Fruit fly (Drosophila melanogaster) whole organism, embryonic: Measurements from ENCODE around the gene Gmppb.

Experiments
- C15 ChIP-seq: fragments of 200-800 bp; sonication (Bioruptor generic); IDR thresholded peaks from 3 replicates; pipeline ENCODE4 v1.3.6; 2022; ENCODE audit warnings: missing biosample characterization, missing genetic modification characterization
- CG10147 ChIP-seq: fragments of 200-800 bp; sonication (Bioruptor generic); optimal IDR thresholded peaks from 2 replicates; lab custom pipeline; 2019; ENCODE audit warnings: missing biosample characterization, mild to moderate bottlenecking, missing genetic modification characterization, moderate library complexity
- CG10959 ChIP-seq: fragments of 200-800 bp; sonication (Bioruptor generic); IDR thresholded peaks from 2 replicates; pipeline ENCODE4 v1.3.6; 2022; ENCODE audit warnings: missing biosample characterization, missing genetic modification characterization
- CG12071 ChIP-seq: fragments of 200-800 bp; sonication (Bioruptor generic); optimal IDR thresholded peaks from 3 replicates; lab custom pipeline; 2018; ENCODE audit warnings: missing biosample characterization, mild to moderate bottlenecking, missing genetic modification characterization
- CG12155 ChIP-seq: fragments of 200-800 bp; sonication (Bioruptor generic); optimal IDR thresholded peaks from 3 replicates; lab custom pipeline; 2016; ENCODE audit warnings: missing biosample characterization, missing genetic modification characterization
- CG12219 ChIP-seq: fragments of 200-800 bp; sonication (Bioruptor generic); optimal IDR thresholded peaks from 3 replicates; lab custom pipeline; 2018; ENCODE audit warnings: missing biosample characterization, mild to moderate bottlenecking, missing genetic modification characterization
- CG12659 ChIP-seq: fragments of 200-800 bp; sonication (Bioruptor generic); optimal IDR thresholded peaks from 3 replicates; lab custom pipeline; 2017; ENCODE audit warnings: mild to moderate bottlenecking, missing biosample characterization, missing genetic modification reagents, missing genetic modification characterization
- CG12942 ChIP-seq: fragments of 200-800 bp; sonication (Bioruptor generic); optimal IDR thresholded peaks from 3 replicates; lab custom pipeline; 2016; ENCODE audit warnings: missing biosample characterization, missing genetic modification characterization
- CG13894 ChIP-seq: fragments of 200-800 bp; sonication (Bioruptor generic); optimal IDR thresholded peaks from 3 replicates; lab custom pipeline; 2018; ENCODE audit warnings: missing biosample characterization, mild to moderate bottlenecking, missing genetic modification characterization, moderate library complexity
- CG14710 ChIP-seq: fragments of 200-800 bp; sonication (Bioruptor generic); optimal IDR thresholded peaks from 3 replicates; lab custom pipeline; 2019; ENCODE audit warnings: missing biosample characterization, mild to moderate bottlenecking, missing genetic modification characterization, moderate library complexity
- CG14860 ChIP-seq: fragments of 200-800 bp; sonication (Bioruptor generic); IDR thresholded peaks from 3 replicates; pipeline ENCODE4 v1.3.6; 2022; ENCODE audit warnings: missing biosample characterization, missing genetic modification characterization; ENCODE audit not compliant: partially characterized antibody
- CG16815 ChIP-seq: fragments of 200-800 bp; sonication (Bioruptor generic); optimal IDR thresholded peaks from 3 replicates; lab custom pipeline; 2017; ENCODE audit warnings: missing biosample characterization, mild to moderate bottlenecking, missing genetic modification characterization
- CG17361 ChIP-seq: fragments of 200-800 bp; sonication (Bioruptor generic); IDR thresholded peaks from 3 replicates; pipeline ENCODE4 v1.3.6; 2022; ENCODE audit warnings: missing biosample characterization, missing genetic modification characterization
- CG18764 ChIP-seq: fragments of 200-800 bp; sonication (Bioruptor generic); optimal IDR thresholded peaks from 3 replicates; lab custom pipeline; 2016; ENCODE audit warnings: missing biosample characterization, missing genetic modification characterization
- CG2116 ChIP-seq: fragments of 200-800 bp; sonication (Bioruptor generic); optimal IDR thresholded peaks from 3 replicates; lab custom pipeline; 2018; ENCODE audit warnings: missing biosample characterization, mild to moderate bottlenecking, missing genetic modification characterization
- CG30403 ChIP-seq: fragments of 200-800 bp; sonication (Bioruptor generic); optimal IDR thresholded peaks from 3 replicates; lab custom pipeline; 2016; ENCODE audit warnings: missing biosample characterization, missing genetic modification characterization
- CG7556 ChIP-seq: fragments of 200-800 bp; sonication (Bioruptor generic); optimal IDR thresholded peaks from 2 replicates; lab custom pipeline; 2017; ENCODE audit warnings: missing biosample characterization, mild to moderate bottlenecking, missing genetic modification characterization
- CG8281 ChIP-seq: fragments of 200-800 bp; sonication (Bioruptor generic); optimal IDR thresholded peaks from 2 replicates; lab custom pipeline; 2018; ENCODE audit warnings: missing biosample characterization, mild to moderate bottlenecking, missing genetic modification characterization, moderate library complexity
- CG8924 ChIP-seq: fragments of 200-800 bp; optimal IDR thresholded peaks from 3 replicates; lab custom pipeline; 2019; ENCODE audit warnings: missing biosample characterization, mild to moderate bottlenecking, missing genetic modification characterization, moderate library complexity
- CG9817 ChIP-seq: fragments of 200-800 bp; sonication (Bioruptor generic); optimal IDR thresholded peaks from 2 replicates; lab custom pipeline; 2018; ENCODE audit warnings: missing biosample characterization, mild to moderate bottlenecking, missing genetic modification characterization, moderate library complexity
- CG9932 ChIP-seq: fragments of 200-800 bp; sonication (Bioruptor generic); IDR thresholded peaks from 2 replicates; pipeline ENCODE4 v1.3.6; 2022; ENCODE audit warnings: missing biosample characterization, missing genetic modification characterization
- CoRest ChIP-seq: fragments of 200-800 bp; sonication (Bioruptor generic); optimal IDR thresholded peaks from 3 replicates; lab custom pipeline; 2018; ENCODE audit warnings: missing biosample characterization, mild to moderate bottlenecking, missing genetic modification characterization, moderate library complexity
- CrebB ChIP-seq: fragments of 200-800 bp; sonication (Bioruptor generic); optimal IDR thresholded peaks from 3 replicates; lab custom pipeline; 2018; ENCODE audit warnings: missing biosample characterization, mild to moderate bottlenecking, missing genetic modification characterization
- Doc2 ChIP-seq: fragments of 200-800 bp; sonication (Bioruptor generic); IDR thresholded peaks from 2 replicates; pipeline ENCODE4 v1.3.6; 2022; ENCODE audit warnings: missing biosample characterization, missing genetic modification characterization
- HLH4C ChIP-seq: fragments of 200-800 bp; sonication (Bioruptor generic); IDR thresholded peaks from 3 replicates; pipeline ENCODE4 v1.3.6; 2022; ENCODE audit warnings: missing biosample characterization, missing genetic modification characterization; ENCODE audit not compliant: partially characterized antibody
- Kr ChIP-seq: fragments of 200-800 bp; sonication (Bioruptor generic); optimal IDR thresholded peaks from 2 replicates; lab custom pipeline; 2017; ENCODE audit warnings: missing biosample characterization, mild to moderate bottlenecking, missing genetic modification characterization
- Lim3 ChIP-seq: fragments of 200-800 bp; sonication (Bioruptor generic); IDR thresholded peaks from 2 replicates; pipeline ENCODE4 v1.3.6; 2022; ENCODE audit warnings: missing biosample characterization, missing genetic modification characterization
- Mad ChIP-seq: fragments of 200-800 bp; sonication (Bioruptor generic); optimal IDR thresholded peaks from 2 replicates; lab custom pipeline; 2016; ENCODE audit warnings: missing biosample characterization, missing genetic modification characterization
- Max ChIP-seq: fragments of 200-800 bp; sonication (Bioruptor generic); optimal IDR thresholded peaks from 2 replicates; lab custom pipeline; 2016; ENCODE audit warnings: missing biosample characterization, mild to moderate bottlenecking, missing genetic modification characterization
- Side ChIP-seq: fragments of 200-800 bp; sonication (Bioruptor generic); optimal IDR thresholded peaks from 2 replicates; lab custom pipeline; 2016; ENCODE audit warnings: missing biosample characterization, missing genetic modification characterization
- Taf1 ChIP-seq: fragments of 200-800 bp; sonication (Bioruptor generic); IDR thresholded peaks from 2 replicates; pipeline ENCODE4 v1.3.6; 2022; ENCODE audit warnings: missing biosample characterization, missing genetic modification characterization
- Tbp ChIP-seq: fragments of >200 bp; optimal IDR thresholded peaks from 2 replicates; lab custom pipeline; 2018; ENCODE audit warnings: missing biosample characterization, missing genetic modification characterization
- ab ChIP-seq: fragments of 200-800 bp; sonication (Bioruptor generic); optimal IDR thresholded peaks from 2 replicates; lab custom pipeline; 2016; ENCODE audit warnings: missing biosample characterization, missing genetic modification characterization
- bab2 ChIP-seq: fragments of 200-800 bp; sonication (Bioruptor generic); optimal IDR thresholded peaks from 2 replicates; lab custom pipeline; 2016; ENCODE audit warnings: missing biosample characterization, missing genetic modification characterization
- cas ChIP-seq: fragments of 200-800 bp; sonication (Bioruptor generic); IDR thresholded peaks from 2 replicates; pipeline ENCODE4 v1.3.6; 2022; ENCODE audit warnings: missing biosample characterization, missing genetic modification characterization
- dmrt11E ChIP-seq: fragments of 200-800 bp; sonication (Bioruptor generic); optimal IDR thresholded peaks from 3 replicates; lab custom pipeline; 2018; ENCODE audit warnings: missing biosample characterization, mild to moderate bottlenecking, missing genetic modification characterization, moderate library complexity
- ems ChIP-seq: fragments of 200-800 bp; sonication (Bioruptor generic); optimal IDR thresholded peaks from 3 replicates; lab custom pipeline; 2016; ENCODE audit warnings: missing biosample characterization, missing genetic modification characterization
- insv ChIP-seq, 2 experiments: fragments of 200-800 bp; sonication (Bioruptor generic); optimal IDR thresholded peaks; 3 replicates each; lab custom pipeline; 2016 to 2018; ENCODE audit warnings: missing biosample characterization in 2 of 2, missing genetic modification characterization in 2 of 2
- kah ChIP-seq: fragments of 200-800 bp; sonication (Bioruptor generic); optimal IDR thresholded peaks from 2 replicates; lab custom pipeline; 2018; ENCODE audit warnings: missing biosample characterization, mild to moderate bottlenecking, missing genetic modification characterization
- lbe ChIP-seq: fragments of 200-800 bp; sonication (Bioruptor generic); optimal IDR thresholded peaks from 2 replicates; lab custom pipeline; 2016; ENCODE audit warnings: missing biosample characterization, mild to moderate bottlenecking, missing genetic modification characterization
- nau ChIP-seq: fragments of 200-800 bp; sonication (Bioruptor generic); optimal IDR thresholded peaks from 3 replicates; lab custom pipeline; 2017; ENCODE audit warnings: missing biosample characterization, mild to moderate bottlenecking, missing genetic modification characterization, missing genetic modification reagents
- nmo ChIP-seq: fragments of 200-800 bp; sonication (Bioruptor generic); optimal IDR thresholded peaks from 2 replicates; lab custom pipeline; 2018; ENCODE audit warnings: missing biosample characterization, mild to moderate bottlenecking, missing genetic modification characterization, moderate library complexity
- oc ChIP-seq: fragments of 200-800 bp; sonication (Bioruptor generic); optimal IDR thresholded peaks from 2 replicates; lab custom pipeline; 2018; ENCODE audit warnings: missing biosample characterization, mild to moderate bottlenecking, missing genetic modification characterization, moderate library complexity
- phol ChIP-seq: fragments of 200-800 bp; sonication (Bioruptor generic); optimal IDR thresholded peaks from 3 replicates; lab custom pipeline; 2018; ENCODE audit warnings: missing biosample characterization, mild to moderate bottlenecking, missing genetic modification characterization, moderate library complexity
- sc ChIP-seq, 3 experiments: fragments of >200 bp in 2 of 3; fragments of 200-800 bp in 1 of 3; sonication (Bioruptor generic) in 1 of 3; optimal IDR thresholded peaks; 2 replicates in 2 of 3; 3 replicates in 1 of 3; lab custom pipeline; 2017; ENCODE audit warnings: mild to moderate bottlenecking in 1 of 3, missing biosample characterization in 1 of 3, missing genetic modification characterization in 1 of 3, missing genetic modification reagents in 1 of 3
- scrt ChIP-seq: fragments of 200-800 bp; sonication (Bioruptor generic); optimal IDR thresholded peaks from 2 replicates; lab custom pipeline; 2018; ENCODE audit warnings: missing biosample characterization, mild to moderate bottlenecking, missing genetic modification characterization, moderate library complexity
- sim ChIP-seq: fragments of 200-800 bp; sonication (Bioruptor generic); IDR thresholded peaks from 2 replicates; pipeline ENCODE4 v1.3.6; 2022; ENCODE audit warnings: missing biosample characterization, missing genetic modification characterization
- zfh2 ChIP-seq: fragments of 200-800 bp; sonication (Bioruptor generic); optimal IDR thresholded peaks from 2 replicates; lab custom pipeline; 2016; ENCODE audit warnings: missing biosample characterization, missing genetic modification characterization

Gmppb gene

DNA sequence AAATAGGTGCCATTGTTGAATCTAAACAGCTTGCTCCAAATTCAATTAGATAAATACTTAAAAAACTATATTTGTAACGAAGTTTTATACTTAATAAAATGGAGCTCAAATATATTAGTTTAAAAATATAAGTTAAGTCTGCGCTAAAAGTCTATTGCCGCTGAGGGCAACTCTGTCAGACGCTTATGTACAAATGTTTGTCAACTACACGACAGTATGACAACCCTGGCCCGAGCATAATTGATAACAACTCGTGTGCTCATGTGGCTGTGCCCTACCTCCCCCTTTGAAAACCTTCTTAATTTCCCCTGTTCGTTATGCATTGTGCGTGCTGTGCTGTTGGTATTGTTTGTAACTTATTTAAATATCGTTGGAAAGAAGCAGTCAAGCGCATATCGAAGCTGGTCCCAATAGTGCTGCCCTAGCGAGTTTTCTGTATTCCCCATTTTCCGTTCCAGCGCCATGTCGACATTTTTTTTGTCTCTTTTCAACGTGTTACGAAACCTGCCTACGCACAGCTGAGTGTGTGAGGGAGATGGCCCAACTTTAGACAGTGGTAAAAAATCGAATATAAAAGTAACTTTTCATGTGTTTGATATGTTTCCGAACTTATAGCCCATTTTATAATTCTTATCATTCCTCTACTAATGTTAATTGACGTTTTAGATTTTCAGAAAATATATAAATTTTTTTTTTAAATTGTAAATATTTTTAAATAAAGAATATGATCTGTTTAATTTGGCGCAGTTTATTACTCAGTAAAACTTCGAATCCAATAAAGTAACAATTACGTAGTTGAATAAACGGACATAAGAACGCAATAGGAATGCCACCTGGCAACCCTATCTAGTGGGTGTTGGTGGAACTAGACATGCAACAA is 6.2 kb upstream of the Gmppb start (continued):
- TF ChIP-seq CG9817 (tag; lab: Kevin White, UChicago) (peak; percentile 53), CG12659 (GFP tag; lab: Kevin White, UChicago) (peak; percentile 71), insv (GFP tag; optimal IDR thresholded peaks at IDR 0.05; lab: Kevin White, UChicago) (no peak), Lim3 (GFP tag; lab: Robert Waterston, UW) (no peak), scrt (peak; percentile 43), Side (GFP tag; lab: Kevin White, UChicago) (no peak), nmo (GFP tag; lab: Kevin White, UChicago) (peak; percentile 81), oc (tag; lab: Kevin White, UChicago) (peak; percentile 22), CG10959 (no peak), Doc2 (GFP tag; lab: Robert Waterston, UW) (no peak), C15 (GFP tag; lab: Robert Waterston, UW) (0 out of 3 replicates have a peak, but pooled peaks have one; percentile 30), Mad (no peak), CG12219 (GFP tag; lab: Kevin White, UChicago) (no peak), CG8924 (tag; lab: Kevin White, UChicago) (peak; percentile 71), phol (peak; percentile 78), Tbp (GFP tag; lab: Kevin White, UChicago) (no peak), CG14710 (tag; lab: Kevin White, UChicago) (peak; percentile 71), CG12071 (GFP tag; lab: Kevin White, UChicago) (no peak), CG30403 (GFP tag; lab: Kevin White, UChicago) (peak; percentile 26), Taf1 (GFP tag; lab: Robert Waterston, UW) (no peak), CG2116 (peak; percentile 36), ems (GFP tag; lab: Kevin White, UChicago) (no peak), Max (GFP tag; lab: Kevin White, UChicago) (no peak), CG10147 (GFP tag; lab: Kevin White, UChicago) (peak; percentile 45), Kr (no peak), HLH4C (GFP tag; lab: Robert Waterston, UW) (no peak), CG12942 (peak; percentile 26), CG14860 (GFP tag; lab: Robert Waterston, UW) (no peak), CG18764 (GFP tag; lab: Kevin White, UChicago) (peak; percentile 45), CG8281 (peak; percentile 11), CG17361 (GFP tag; lab: Robert Waterston, UW) (peak; percentile 82), cas (GFP tag; lab: Robert Waterston, UW) (no peak), CG9932 (peak; percentile 20), CG16815 (GFP tag; lab: Kevin White, UChicago) (peak; percentile 43), sc (optimal IDR thresholded peaks at IDR 0.05; lab: Kevin White, UChicago) (no peak), sc (GFP tag; optimal IDR thresholded peaks at IDR 0.05; lab: Kevin White, UChicago) (peak; percentile 30), lbe (no peak), CG12155 (peak; percentile 20), nau (no peak), sim (no peak), kah (GFP tag; lab: Kevin White, UChicago) (peak; percentile 60), CG13894 (tag; lab: Kevin White, UChicago) (peak; percentile 60), CG7556 (GFP tag; lab: Kevin White, UChicago) (peak; percentile 64), zfh2 (no peak), ab (GFP tag; lab: Kevin White, UChicago) (peak; percentile 27), bab2 (no peak), CrebB (tag; lab: Kevin White, UChicago) (no peak), dmrt11E (peak; percentile 74), CoRest (peak; percentile 84)
